Fruit fly (Drosophila melanogaster) S2 (cell line): Measurements from ENCODE around the gene Dap160.

Experiments used
- CG8478 ChIP-seq: fragments of >200 bp; optimal IDR thresholded peaks from 2 replicates; lab custom pipeline; 2018
- CTCF ChIP-seq, 2 experiments: fragments of >200 bp; optimal IDR thresholded peaks; 2 replicates each; lab custom pipeline; 2018

dm6 chr2L:21115687-21116086 is 26.5 kb downstream of the Dap160 start:
- TF ChIP-seq CTCF (optimal IDR thresholded peaks at IDR 0.05; lab: Kevin White, UChicago) (no peak), CG8478 (no peak)
